Fruit fly (Drosophila melanogaster): ENCODE results near the gene Vha100-1.

Vha100-1 gene

DNA sequence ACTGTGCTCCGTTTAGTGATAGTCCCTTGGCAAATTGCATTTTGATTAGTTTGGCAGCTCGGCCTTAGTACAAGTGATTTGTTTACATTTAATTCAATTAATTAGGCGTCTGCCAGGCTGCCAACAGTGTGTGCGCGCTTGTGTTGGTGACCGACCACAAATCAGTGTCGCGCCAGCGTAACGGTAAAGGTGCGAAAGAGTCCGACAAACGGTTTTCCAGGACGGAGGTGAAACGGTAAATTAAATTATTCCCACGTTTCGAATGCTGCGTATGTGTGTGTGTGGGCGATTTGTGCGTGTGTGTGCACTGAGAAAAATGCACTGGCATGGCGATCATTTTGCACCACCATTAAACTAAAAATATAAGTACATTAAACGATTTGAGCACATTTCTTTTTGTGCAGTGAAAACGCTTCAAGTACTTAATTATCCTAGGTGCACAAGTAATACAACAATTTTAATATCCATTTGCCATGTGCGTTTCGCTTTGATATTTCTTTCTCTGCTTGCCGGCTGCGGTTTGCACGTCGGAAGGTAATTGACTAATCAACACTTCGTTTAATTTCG is 8.1 kb downstream of the Vha100-1 start:
- no peak for TF ChIP-seq CG15710 (tag; optimal IDR thresholded peaks at IDR 0.05)
- TF ChIP-seq fd96Ca (GFP tag; IDR thresholded peaks at IDR 0.05) = peak; percentile 6; the same call in 1 of the 3 replicates

DNA sequence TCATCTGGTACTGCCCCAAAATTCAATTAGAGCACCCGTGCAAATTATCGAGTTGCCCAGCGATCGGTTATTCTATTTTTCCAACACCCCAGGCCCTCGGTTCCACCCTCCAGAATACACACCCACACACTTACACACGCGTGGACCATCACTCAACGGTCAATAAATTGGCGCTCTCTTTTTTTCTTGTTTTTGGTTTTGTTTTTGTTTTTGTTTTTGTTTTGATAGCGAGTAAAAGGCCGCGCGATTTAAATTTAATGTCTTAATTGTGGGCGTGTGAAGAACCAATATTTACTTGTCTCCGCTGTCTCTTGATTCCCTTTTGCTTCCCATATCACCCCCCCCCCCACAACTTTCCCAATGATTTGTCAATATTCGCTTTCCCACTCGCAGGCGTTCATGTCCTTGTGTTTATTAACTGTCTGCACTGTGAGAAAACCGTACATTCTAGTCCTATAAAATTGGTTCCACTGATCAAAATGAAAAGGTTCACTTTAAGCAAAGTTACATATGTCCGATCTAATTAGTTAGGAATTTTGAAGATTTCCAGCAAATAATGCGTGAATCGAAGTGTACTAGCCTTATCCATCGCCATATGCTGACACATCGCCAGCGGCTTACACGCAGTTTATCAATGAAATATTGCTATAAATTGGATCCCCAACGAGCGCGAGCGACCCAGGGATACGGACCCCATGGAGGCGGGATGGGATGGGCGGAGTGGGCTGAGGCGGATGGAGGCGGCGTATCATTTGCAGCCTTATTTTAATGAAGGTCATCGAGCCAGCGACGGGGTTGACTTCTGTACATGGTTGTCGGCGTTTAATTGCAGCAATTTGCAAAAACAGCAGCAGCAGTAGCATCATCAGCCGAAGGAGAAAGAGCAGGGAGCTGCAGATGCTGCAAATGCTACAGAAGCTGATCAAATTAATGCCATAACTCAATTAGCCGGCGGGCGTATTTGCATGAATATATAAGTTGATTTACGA is 9.1 kb downstream of the Vha100-1 start:
- TF ChIP-seq EcR (GFP tag; optimal IDR thresholded peaks at IDR 0.05) (peak; percentile 37), Snoo (tag; optimal IDR thresholded peaks at IDR 0.05) (no peak), CG14655 (GFP tag; optimal IDR thresholded peaks at IDR 0.05) (no peak), D1 (tag; optimal IDR thresholded peaks at IDR 0.05) (no peak), CG4496 (GFP tag; IDR thresholded peaks at IDR 0.05) (no peak), CG9948 (tag; optimal IDR thresholded peaks at IDR 0.05) (no peak), CG34367 (tag; optimal IDR thresholded peaks at IDR 0.05) (no peak), CG8159 (tag; optimal IDR thresholded peaks at IDR 0.05) (peak; percentile 69), Ets98B (GFP tag; IDR thresholded peaks at IDR 0.05) (no peak), CG32121 (GFP tag; IDR thresholded peaks at IDR 0.05) (no peak), rn (GFP tag; IDR thresholded peaks at IDR 0.05) (no peak), fd96Ca (GFP tag; IDR thresholded peaks at IDR 0.05) (0 out of 3 replicates have a peak, but pooled peaks have one; percentile 5), CG17806 (tag; optimal IDR thresholded peaks at IDR 0.05) (peak; percentile 51), CG8301 (tag; optimal IDR thresholded peaks at IDR 0.05) (peak; percentile 1), CG12605 (GFP tag; IDR thresholded peaks at IDR 0.05) (no peak), CG15710 (tag; optimal IDR thresholded peaks at IDR 0.05) (no peak), gl (tag; optimal IDR thresholded peaks at IDR 0.05) (peak; percentile 19), Pif1B (GFP tag; optimal IDR thresholded peaks at IDR 0.05) (no peak), Pif1A (GFP tag; optimal IDR thresholded peaks at IDR 0.05) (no peak), CG13204 (GFP tag; optimal IDR thresholded peaks at IDR 0.05) (no peak), CG10348 (GFP tag; IDR thresholded peaks at IDR 0.05) (no peak)

DNA sequence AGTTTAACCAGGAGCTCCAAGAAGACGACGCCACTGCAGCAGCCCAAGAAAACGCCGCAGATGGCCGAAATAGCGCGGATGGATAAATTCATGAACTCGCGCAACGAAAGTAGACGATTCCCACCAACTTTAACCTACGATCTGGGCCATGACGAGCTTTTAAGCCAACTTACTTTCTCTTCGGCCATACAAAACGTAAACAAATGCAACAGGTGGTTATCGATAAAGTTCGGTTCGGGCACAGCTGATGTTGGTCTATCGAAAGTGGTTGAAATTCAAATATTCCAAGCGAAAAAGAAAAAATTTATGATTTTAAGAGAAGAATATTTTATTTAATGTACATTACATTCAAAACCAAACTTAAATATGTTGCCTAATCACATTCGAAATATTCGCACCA is 15.7 kb downstream of the Vha100-1 start, which contains the start of gene CG14511:
CG14511 (minus strand) TSS at position 184 of the 400 bp plus-strand sequence.
- TF ChIP-seq Snoo (tag; optimal IDR thresholded peaks at IDR 0.05) = no peak
- peak; percentile 40; the same call in 1 of the 2 replicates for TF ChIP-seq CG12605 (GFP tag; IDR thresholded peaks at IDR 0.05)

- TF ChIP-seq EcR (GFP tag; optimal IDR thresholded peaks at IDR 0.05) (peak; percentile 67), gl (tag; optimal IDR thresholded peaks at IDR 0.05) (no peak), CG17806 (tag; optimal IDR thresholded peaks at IDR 0.05) (no peak), CG32121 (GFP tag; IDR thresholded peaks at IDR 0.05) (peak; percentile 55), CG34367 (tag; optimal IDR thresholded peaks at IDR 0.05) (no peak), D1 (tag; optimal IDR thresholded peaks at IDR 0.05) (no peak), CG9948 (tag; optimal IDR thresholded peaks at IDR 0.05) (no peak), CG13204 (GFP tag; optimal IDR thresholded peaks at IDR 0.05) (no peak), Pif1A (GFP tag; optimal IDR thresholded peaks at IDR 0.05) (no peak), rn (GFP tag; IDR thresholded peaks at IDR 0.05) (no peak), CG8159 (tag; optimal IDR thresholded peaks at IDR 0.05) (no peak), CG10348 (GFP tag; IDR thresholded peaks at IDR 0.05) (no peak), CG8301 (tag; optimal IDR thresholded peaks at IDR 0.05) (no peak), Pif1B (GFP tag; optimal IDR thresholded peaks at IDR 0.05) (no peak), CG12605 (GFP tag; IDR thresholded peaks at IDR 0.05) (peak; percentile 54; the same call in 1 of the 2 replicates), fd96Ca (GFP tag; IDR thresholded peaks at IDR 0.05) (no peak), CG15710 (tag; optimal IDR thresholded peaks at IDR 0.05) (peak; percentile 6), Ets98B (GFP tag; IDR thresholded peaks at IDR 0.05) (0 out of 2 replicates have a peak, but pooled peaks have one; percentile 7), CG14655 (GFP tag; optimal IDR thresholded peaks at IDR 0.05) (no peak), Snoo (tag; optimal IDR thresholded peaks at IDR 0.05) (peak; percentile 37), CG4496 (GFP tag; IDR thresholded peaks at IDR 0.05) (peak; percentile 59; the same call in 2 of the 3 replicates)
Observed at dm6 chr3R:29148072-29148471, 17.1 kb downstream of the Vha100-1 start, which contains the start of the genes CG11882 and Pglym78. TSS of gene CG11882 (minus strand) at chr3R:29148172. TSS of gene Pglym78 (plus strand) at chr3R:29148248.

- TF ChIP-seq CG9948 (tag; optimal IDR thresholded peaks at IDR 0.05) (peak; percentile 20), D1 (tag; optimal IDR thresholded peaks at IDR 0.05) (no peak), Snoo (tag; optimal IDR thresholded peaks at IDR 0.05) (peak; percentile 49), Pif1A (GFP tag; optimal IDR thresholded peaks at IDR 0.05) (no peak), CG13204 (GFP tag; optimal IDR thresholded peaks at IDR 0.05) (no peak), CG15710 (tag; optimal IDR thresholded peaks at IDR 0.05) (peak; percentile 42), CG14655 (GFP tag; optimal IDR thresholded peaks at IDR 0.05) (no peak), rn (GFP tag; IDR thresholded peaks at IDR 0.05) (no peak), CG32121 (GFP tag; IDR thresholded peaks at IDR 0.05) (peak; percentile 50), CG4496 (GFP tag; IDR thresholded peaks at IDR 0.05) (peak; percentile 68; the same call in 2 of the 3 replicates), CG12605 (GFP tag; IDR thresholded peaks at IDR 0.05) (peak; percentile 66), gl (tag; optimal IDR thresholded peaks at IDR 0.05) (no peak), CG17806 (tag; optimal IDR thresholded peaks at IDR 0.05) (peak; percentile 49), CG34367 (tag; optimal IDR thresholded peaks at IDR 0.05) (peak; percentile 28), Ets98B (GFP tag; IDR thresholded peaks at IDR 0.05) (peak; percentile 73), CG8159 (tag; optimal IDR thresholded peaks at IDR 0.05) (peak; percentile 59), CG10348 (GFP tag; IDR thresholded peaks at IDR 0.05) (no peak), CG8301 (tag; optimal IDR thresholded peaks at IDR 0.05) (peak; percentile 61), EcR (GFP tag; optimal IDR thresholded peaks at IDR 0.05) (no peak), fd96Ca (GFP tag; IDR thresholded peaks at IDR 0.05) (peak; percentile 52; the same call in 1 of the 3 replicates)
Observed at dm6 chr3R:29151621-29152092, 20.7 kb downstream of the Vha100-1 start, which contains the start of gene eIF2D. TSS of gene eIF2D (minus strand) at chr3R:29151794.
